Worm (Caenorhabditis elegans): Measurements from ENCODE around the gene mpc-1.

- TF ChIP-seq med-1 (GFP tag; optimal IDR thresholded peaks at IDR 0.05; ENCODE audit: insufficient read depth) (no peak), tab-1 (GFP tag; IDR thresholded peaks at IDR 0.05) (0 out of 2 replicates have a peak, but pooled peaks have one; percentile 36), ref-1 (GFP tag; conservative IDR thresholded peaks at IDR 0.05) (no peak), klf-2 (GFP tag; conservative IDR thresholded peaks at IDR 0.05) (no peak), ztf-29 (GFP tag; IDR thresholded peaks at IDR 0.05) (no peak), flt-1 (GFP tag; IDR thresholded peaks at IDR 0.05) (no peak), ztf-23 (GFP tag; IDR thresholded peaks at IDR 0.05) (no peak), cog-1 (tag; optimal IDR thresholded peaks at IDR 0.05) (no peak), T22C8.4 (GFP tag; IDR thresholded peaks at IDR 0.05) (no peak)
Observed at ce11 chrIII:4460242-4460641, 47.0 kb downstream of the mpc-1 start.
